Fruit fly (Drosophila melanogaster) whole organism, embryonic: ENCODE results near the gene scny.

Experiments used
- Aef1 ChIP-seq: fragments of 200-800 bp; sonication (Bioruptor generic); IDR thresholded peaks from 3 replicates; pipeline ENCODE4 v1.3.6; 2022; ENCODE audit warnings: missing biosample characterization, missing genetic modification characterization
- Antp ChIP-seq: fragments of 200-800 bp; sonication (Bioruptor generic); optimal IDR thresholded peaks from 3 replicates; lab custom pipeline; 2016; ENCODE audit warnings: missing biosample characterization, missing genetic modification characterization
- Atf-2 ChIP-seq: fragments of 200-800 bp; sonication (Bioruptor generic); optimal IDR thresholded peaks from 2 replicates; lab custom pipeline; 2016; ENCODE audit warnings: missing biosample characterization, missing genetic modification characterization
- CG10543 ChIP-seq: fragments of 200-800 bp; sonication (Bioruptor generic); optimal IDR thresholded peaks from 3 replicates; lab custom pipeline; 2017; ENCODE audit warnings: missing biosample characterization, mild to moderate bottlenecking, missing genetic modification characterization, moderate library complexity
- CG11247 ChIP-seq: fragments of 200-800 bp; sonication (Bioruptor generic); IDR thresholded peaks from 2 replicates; pipeline ENCODE4 v1.3.6; 2022; ENCODE audit warnings: missing biosample characterization, missing genetic modification characterization
- CG12219 ChIP-seq: fragments of 200-800 bp; sonication (Bioruptor generic); optimal IDR thresholded peaks from 3 replicates; lab custom pipeline; 2018; ENCODE audit warnings: missing biosample characterization, mild to moderate bottlenecking, missing genetic modification characterization
- CG12769 ChIP-seq: fragments of 200-800 bp; sonication (Bioruptor generic); optimal IDR thresholded peaks from 2 replicates; lab custom pipeline; 2019; ENCODE audit warnings: missing biosample characterization, mild to moderate bottlenecking, missing genetic modification characterization, moderate library complexity
- CG15479 ChIP-seq: fragments of 200-800 bp; sonication (Bioruptor generic); optimal IDR thresholded peaks from 3 replicates; lab custom pipeline; 2019; ENCODE audit warnings: missing biosample characterization, mild to moderate bottlenecking, missing genetic modification characterization, moderate library complexity
- CG2712 ChIP-seq: fragments of 200-800 bp; optimal IDR thresholded peaks from 3 replicates; lab custom pipeline; 2019; ENCODE audit warnings: missing biosample characterization, mild to moderate bottlenecking, missing genetic modification characterization, moderate library complexity
- CG33557 ChIP-seq: fragments of 200-800 bp; sonication (Bioruptor generic); optimal IDR thresholded peaks from 2 replicates; lab custom pipeline; 2019; ENCODE audit warnings: missing biosample characterization, mild to moderate bottlenecking, missing genetic modification characterization, moderate library complexity
- CG3407 ChIP-seq: fragments of 200-800 bp; sonication (Bioruptor generic); optimal IDR thresholded peaks from 2 replicates; lab custom pipeline; 2018; ENCODE audit warnings: missing biosample characterization, mild to moderate bottlenecking, missing genetic modification characterization
- CG34376 ChIP-seq: fragments of 200-800 bp; sonication (Bioruptor generic); optimal IDR thresholded peaks from 2 replicates; lab custom pipeline; 2018; ENCODE audit warnings: missing biosample characterization, mild to moderate bottlenecking, missing genetic modification characterization
- CG34422 ChIP-seq: fragments of 200-800 bp; sonication (Bioruptor generic); IDR thresholded peaks from 3 replicates; pipeline ENCODE4 v1.3.6; 2022; ENCODE audit warnings: missing biosample characterization, missing genetic modification characterization
- CG7786 ChIP-seq: fragments of 200-800 bp; sonication (Bioruptor generic); optimal IDR thresholded peaks from 2 replicates; lab custom pipeline; 2016; ENCODE audit warnings: missing biosample characterization, missing genetic modification characterization
- CG7987 ChIP-seq: fragments of 200-800 bp; sonication (Bioruptor generic); optimal IDR thresholded peaks from 2 replicates; lab custom pipeline; 2018; ENCODE audit warnings: missing biosample characterization, mild to moderate bottlenecking, missing genetic modification characterization, moderate library complexity
- CHES-1-like ChIP-seq: fragments of 200-800 bp; sonication (Bioruptor generic); optimal IDR thresholded peaks from 2 replicates; lab custom pipeline; 2016; ENCODE audit warnings: missing biosample characterization, missing genetic modification characterization
- CTCF ChIP-seq: fragments of 200-800 bp; sonication (Bioruptor generic); optimal IDR thresholded peaks from 2 replicates; lab custom pipeline; 2017; ENCODE audit warnings: missing biosample characterization, mild to moderate bottlenecking, missing genetic modification characterization, moderate library complexity
- Dbx ChIP-seq: fragments of 200-800 bp; sonication (Bioruptor generic); IDR thresholded peaks from 3 replicates; pipeline ENCODE4 v1.3.6; 2022; ENCODE audit warnings: missing biosample characterization, missing genetic modification characterization
- Deaf1 ChIP-seq: fragments of 200-800 bp; optimal IDR thresholded peaks from 3 replicates; lab custom pipeline; 2019; ENCODE audit warnings: missing biosample characterization, mild to moderate bottlenecking, missing genetic modification characterization, moderate library complexity
- Ets65A ChIP-seq: fragments of 200-800 bp; sonication (Bioruptor generic); peaks from one replicate; lab custom pipeline; 2016; ENCODE audit warnings: missing biosample characterization, missing genetic modification characterization
- Gsc ChIP-seq: fragments of 200-800 bp; sonication (Bioruptor generic); IDR thresholded peaks from 2 replicates; pipeline ENCODE4 v1.3.6; 2022; ENCODE audit warnings: missing biosample characterization, missing genetic modification characterization
- H2.0 ChIP-seq: fragments of 200-800 bp; sonication (Bioruptor generic); IDR thresholded peaks from 2 replicates; pipeline ENCODE4 v1.3.6; 2022; ENCODE audit warnings: missing biosample characterization, missing genetic modification characterization
- HmgZ ChIP-seq: fragments of 200-800 bp; sonication (Bioruptor generic); optimal IDR thresholded peaks from 2 replicates; lab custom pipeline; 2018; ENCODE audit warnings: missing biosample characterization, mild to moderate bottlenecking, missing genetic modification characterization
- Hr3 ChIP-seq: fragments of 200-800 bp; sonication (Bioruptor generic); optimal IDR thresholded peaks from 3 replicates; lab custom pipeline; 2016; ENCODE audit warnings: missing biosample characterization, missing genetic modification characterization
- Mes4 ChIP-seq: fragments of 200-800 bp; sonication (Bioruptor generic); optimal IDR thresholded peaks from 2 replicates; lab custom pipeline; 2016; ENCODE audit warnings: missing biosample characterization, missing genetic modification characterization
- NfI ChIP-seq: fragments of 200-800 bp; sonication (Bioruptor generic); optimal IDR thresholded peaks from 3 replicates; lab custom pipeline; 2018; ENCODE audit warnings: missing biosample characterization, mild to moderate bottlenecking, missing genetic modification characterization, moderate library complexity
- Oaz ChIP-seq: fragments of 200-800 bp; sonication (Bioruptor generic); IDR thresholded peaks from 2 replicates; pipeline ENCODE4 v1.3.6; 2022; ENCODE audit warnings: missing biosample characterization, missing genetic modification characterization
- amos ChIP-seq: fragments of 200-800 bp; sonication (Bioruptor generic); IDR thresholded peaks from 2 replicates; pipeline ENCODE4 v1.3.6; 2022; ENCODE audit warnings: missing biosample characterization, missing genetic modification characterization; ENCODE audit not compliant: partially characterized antibody
- az2 ChIP-seq: fragments of 200-800 bp; sonication (Bioruptor generic); optimal IDR thresholded peaks from 3 replicates; lab custom pipeline; 2016; ENCODE audit warnings: missing biosample characterization, missing genetic modification characterization
- crol ChIP-seq: fragments of 200-800 bp; sonication (Bioruptor generic); IDR thresholded peaks from 2 replicates; pipeline ENCODE4 v1.3.6; 2022; ENCODE audit warnings: missing biosample characterization, missing genetic modification characterization
- crp ChIP-seq, 2 experiments: fragments of 200-800 bp; sonication (Bioruptor generic); optimal IDR thresholded peaks; 2 replicates in 1 of 2; 3 replicates in 1 of 2; lab custom pipeline; 2017; ENCODE audit warnings: missing biosample characterization in 2 of 2, missing genetic modification characterization in 2 of 2, mild to moderate bottlenecking in 1 of 2, moderate library complexity in 1 of 2
- cwo ChIP-seq: fragments of 200-800 bp; sonication (Bioruptor generic); optimal IDR thresholded peaks from 3 replicates; lab custom pipeline; 2017; ENCODE audit warnings: missing biosample characterization, missing genetic modification characterization, mild to moderate bottlenecking, moderate library complexity, missing genetic modification reagents
- dysf ChIP-seq: fragments of 200-800 bp; sonication (Bioruptor generic); IDR thresholded peaks from 3 replicates; pipeline ENCODE4 v1.3.6; 2022; ENCODE audit warnings: missing biosample characterization, missing genetic modification characterization
- emc ChIP-seq: fragments of 200-800 bp; sonication (Bioruptor generic); optimal IDR thresholded peaks from 2 replicates; lab custom pipeline; 2016; ENCODE audit warnings: missing biosample characterization, missing genetic modification characterization
- exex ChIP-seq: fragments of 200-800 bp; sonication (Bioruptor generic); optimal IDR thresholded peaks from 4 replicates; lab custom pipeline; 2018; ENCODE audit warnings: missing biosample characterization, mild to moderate bottlenecking, missing genetic modification characterization, moderate library complexity
- hb ChIP-seq: fragments of 200-800 bp; sonication (Bioruptor generic); IDR thresholded peaks from 3 replicates; pipeline ENCODE4 v1.3.6; 2022; ENCODE audit warnings: missing biosample characterization, missing genetic modification characterization; ENCODE audit not compliant: partially characterized antibody
- lab ChIP-seq: fragments of 200-800 bp; sonication (Bioruptor generic); optimal IDR thresholded peaks from 3 replicates; lab custom pipeline; 2017; ENCODE audit warnings: missing biosample characterization, missing genetic modification characterization, mild to moderate bottlenecking, moderate library complexity, missing genetic modification reagents
- lola ChIP-seq, 3 experiments: fragments of >200 bp in 2 of 3; fragments of 200-800 bp in 1 of 3; sonication (Bioruptor generic) in 1 of 3; optimal IDR thresholded peaks; 2 replicates each; lab custom pipeline; 2017 to 2019; ENCODE audit warnings: missing biosample characterization in 3 of 3, missing genetic modification characterization in 3 of 3, mild to moderate bottlenecking in 1 of 3, moderate library complexity in 1 of 3
- mirr ChIP-seq: fragments of 200-800 bp; sonication (Bioruptor generic); optimal IDR thresholded peaks from 3 replicates; lab custom pipeline; 2018; ENCODE audit warnings: missing biosample characterization, mild to moderate bottlenecking, missing genetic modification characterization
- p53 ChIP-seq: fragments of 200-800 bp; sonication (Bioruptor generic); optimal IDR thresholded peaks from 2 replicates; lab custom pipeline; 2016; ENCODE audit warnings: missing biosample characterization, missing genetic modification characterization
- run ChIP-seq: fragments of 200-800 bp; sonication (Bioruptor generic); optimal IDR thresholded peaks from 3 replicates; lab custom pipeline; 2018; ENCODE audit warnings: missing biosample characterization, mild to moderate bottlenecking, missing genetic modification characterization
- sd ChIP-seq: fragments of 200-800 bp; sonication (Bioruptor generic); optimal IDR thresholded peaks from 3 replicates; lab custom pipeline; 2018; ENCODE audit warnings: missing biosample characterization, mild to moderate bottlenecking, missing genetic modification characterization, moderate library complexity
- shn ChIP-seq: fragments of 200-800 bp; sonication (Bioruptor generic); optimal IDR thresholded peaks from 3 replicates; lab custom pipeline; 2016; ENCODE audit warnings: missing biosample characterization, missing genetic modification characterization
- sna ChIP-seq: fragments of 200-800 bp; sonication (Bioruptor generic); IDR thresholded peaks from 2 replicates; pipeline ENCODE4 v1.3.6; 2022; ENCODE audit warnings: missing biosample characterization, missing genetic modification characterization; ENCODE audit not compliant: partially characterized antibody
- sug ChIP-seq: fragments of 200-800 bp; optimal IDR thresholded peaks from 2 replicates; lab custom pipeline; 2019; ENCODE audit warnings: missing biosample characterization, mild to moderate bottlenecking, missing genetic modification characterization, moderate library complexity
- tap ChIP-seq: fragments of 200-800 bp; optimal IDR thresholded peaks from 3 replicates; lab custom pipeline; 2019; ENCODE audit warnings: missing biosample characterization, mild to moderate bottlenecking, missing genetic modification characterization, moderate library complexity
- tna ChIP-seq: fragments of 200-800 bp; sonication (Bioruptor generic); IDR thresholded peaks from 2 replicates; pipeline ENCODE4 v1.3.6; 2022; ENCODE audit warnings: missing biosample characterization, missing genetic modification characterization; ENCODE audit not compliant: partially characterized antibody
- z ChIP-seq: fragments of 200-800 bp; sonication (Bioruptor generic); IDR thresholded peaks from 3 replicates; pipeline ENCODE4 v1.3.6; 2022; ENCODE audit warnings: missing biosample characterization, missing genetic modification characterization

scny gene

DNA sequence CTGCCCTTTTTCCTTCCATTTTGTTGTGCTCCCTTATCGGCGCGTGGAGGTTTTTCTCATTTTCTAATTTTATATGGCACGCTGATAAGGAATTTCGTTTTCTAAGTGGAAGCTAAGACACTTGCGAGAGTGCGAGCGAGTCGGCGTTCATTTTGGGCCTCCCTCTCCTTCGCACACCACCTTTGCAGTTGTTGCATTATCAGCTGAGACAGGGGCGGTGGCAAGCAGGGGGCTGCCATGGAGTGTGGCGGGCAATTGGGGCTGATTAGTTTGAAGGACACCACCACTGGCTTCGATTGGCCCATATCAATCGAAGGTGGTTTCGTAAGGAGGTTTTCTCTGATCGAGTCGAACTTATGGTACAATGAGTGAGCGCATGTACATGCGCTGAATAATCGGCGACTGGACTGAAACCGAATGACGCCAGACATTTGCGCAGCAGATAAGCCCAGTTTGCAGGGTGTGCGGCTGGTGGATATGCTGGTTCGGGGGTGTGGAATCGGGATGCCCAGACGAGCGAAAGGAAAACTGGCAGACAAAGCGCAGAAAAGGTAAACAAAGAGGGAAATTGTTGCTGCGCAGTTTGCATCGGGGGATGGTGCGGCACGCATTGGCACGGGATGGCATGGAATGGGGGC lies 41.0 kb downstream of the scny start (continued):
- TF ChIP-seq HmgZ (peak; percentile 29), CG34422 (GFP tag; lab: Robert Waterston, UW) (0 out of 3 replicates have a peak, but pooled peaks have one; percentile 46), Deaf1 (peak; percentile 17), Ets65A (GFP tag; lab: Kevin White, UChicago) (peak; percentile 51), CG10543 (GFP tag; lab: Kevin White, UChicago) (peak; percentile 66), Dbx (peak; percentile 43; the same call in 1 of the 3 replicates), cwo (GFP tag; lab: Kevin White, UChicago) (peak; percentile 22), shn (GFP tag; lab: Kevin White, UChicago) (peak; percentile 22), sd (tag; lab: Kevin White, UChicago) (peak; percentile 59), hb (GFP tag; lab: Robert Waterston, UW) (0 out of 3 replicates have a peak, but pooled peaks have one; percentile 45), az2 (GFP tag; lab: Kevin White, UChicago) (no peak), Hr3 (GFP tag; lab: Kevin White, UChicago) (no peak), lab (GFP tag; lab: Kevin White, UChicago) (peak; percentile 74), mirr (GFP tag; lab: Kevin White, UChicago) (peak; percentile 71), CG34376 (GFP tag; lab: Kevin White, UChicago) (peak; percentile 95), CG7987 (GFP tag; lab: Kevin White, UChicago) (peak; percentile 9), sug (tag; lab: Kevin White, UChicago) (peak; percentile 96), CG15479 (GFP tag; lab: Kevin White, UChicago) (peak; percentile 91), z (GFP tag; lab: Robert Waterston, UW) (peak; percentile 27; the same call in 1 of the 3 replicates), p53 (GFP tag; lab: Kevin White, UChicago) (no peak), crol (peak; percentile 93), CG12769 (tag; lab: Kevin White, UChicago) (peak; percentile 4)
- TF ChIP-seq, all 482 proteins: peak for 48

DNA sequence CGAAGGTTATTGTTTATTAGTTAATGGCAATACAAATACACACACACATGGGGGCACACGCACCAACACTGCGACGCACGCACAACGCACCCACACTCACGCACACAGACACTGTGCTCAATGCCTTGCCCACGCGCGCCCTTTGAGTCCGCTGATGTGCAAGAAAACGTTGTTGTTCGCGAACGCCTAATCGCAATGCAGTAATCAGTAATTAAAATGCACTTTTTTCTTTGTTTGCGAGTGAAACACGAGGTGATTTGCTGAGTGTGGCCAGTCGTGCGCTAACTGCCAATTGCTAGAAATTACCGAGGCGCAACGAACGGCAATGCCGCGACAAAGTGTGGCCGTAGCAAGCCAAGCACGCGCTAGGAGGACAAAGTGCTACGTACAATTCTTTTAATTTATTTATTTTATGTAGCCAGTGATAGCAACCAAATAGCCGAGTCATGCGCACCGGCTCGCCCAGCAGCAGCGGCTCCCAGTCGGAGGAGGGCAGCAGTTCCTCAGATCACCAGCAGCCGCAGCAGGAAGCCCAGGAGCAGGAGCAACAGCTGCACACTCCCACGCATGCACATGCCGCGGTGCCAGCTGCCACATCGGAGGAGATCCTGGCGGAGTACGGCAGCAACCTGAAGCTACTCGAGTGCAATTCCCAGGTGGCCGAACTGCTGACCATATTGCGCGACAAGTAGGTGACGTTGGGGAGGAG lies 42.0 kb downstream of the scny start, which contains the start of the genes S6k and kri:
Gene S6k (minus strand): TSS at position 299 of the 709 bp plus-strand sequence.
Gene kri (plus strand): TSS at position 341 of the 709 bp plus-strand sequence.
- TF ChIP-seq run (tag; lab: Kevin White, UChicago), result no peak
- TF ChIP-seq dysf, result no peak
- no peak for TF ChIP-seq CG12219
- no peak for TF ChIP-seq tap (tag; lab: Kevin White, UChicago)
- TF ChIP-seq CG11247, result no peak
- no peak for TF ChIP-seq H2.0
- no peak for TF ChIP-seq tna (GFP tag; lab: Robert Waterston, UW)
- TF ChIP-seq lola (GFP tag; optimal IDR thresholded peaks at IDR 0.05; lab: Kevin White, UChicago), result no peak
- TF ChIP-seq emc (GFP tag; lab: Kevin White, UChicago), result no peak
- no peak for TF ChIP-seq CG3407 (GFP tag; lab: Kevin White, UChicago)
- no peak for TF ChIP-seq CG33557 (GFP tag; lab: Kevin White, UChicago)
- TF ChIP-seq CG2712 (tag; lab: Kevin White, UChicago), result peak; percentile 9
- TF ChIP-seq Hr3 (GFP tag; lab: Kevin White, UChicago), result no peak
- TF ChIP-seq crp (GFP tag; optimal IDR thresholded peaks at IDR 0.05; lab: Kevin White, UChicago), result peak in 1 of 2 experiments; percentile 29
- peak; percentile 20 for TF ChIP-seq Mes4 (GFP tag; lab: Kevin White, UChicago)
- TF ChIP-seq Oaz (GFP tag; lab: Robert Waterston, UW), result no peak
- TF ChIP-seq CG7786, result no peak
- TF ChIP-seq exex (tag; lab: Kevin White, UChicago), result peak; percentile 65
- no peak for TF ChIP-seq Gsc (GFP tag; lab: Robert Waterston, UW)
- no peak for TF ChIP-seq Antp
- TF ChIP-seq sna (GFP tag; lab: Robert Waterston, UW), result no peak
- peak; percentile 48 for TF ChIP-seq amos (GFP tag; lab: Robert Waterston, UW)
- no peak for TF ChIP-seq NfI (GFP tag; lab: Kevin White, UChicago)
- TF ChIP-seq Atf-2 (GFP tag; lab: Kevin White, UChicago), result no peak
- no peak for TF ChIP-seq Aef1 (GFP tag; lab: Robert Waterston, UW)
- TF ChIP-seq CTCF, result no peak
- TF ChIP-seq CHES-1-like, result peak; percentile 1
